Worm (Caenorhabditis elegans) whole organism, dauer: ENCODE measurements around the gene T07H3.7.
"Not testable (repeated sequence)": the region's sequence is repeated elsewhere in the genome, so short reads cannot be mapped to it uniquely, and the experiment has no call there.

Source experiments
- unc-62 ChIP-seq: sonication (generic microtip); optimal IDR thresholded peaks from 2 replicates; lab custom pipeline; 2017; ENCODE audit warnings: missing biosample characterization, missing genetic modification reagents, missing genetic modification characterization

T07H3.7 gene

ce11 chrII:1556217-1556616, 33.5 kb downstream of the T07H3.7 start, which contains the start of the genes fbxb-54 and fbxb-50:
TSS of gene fbxb-54 (minus strand) at chrII:1556317.
TSS of gene fbxb-50 (plus strand) at chrII:1556443.
- not testable (repeated sequence) for TF ChIP-seq unc-62 (GFP tag; lab: Kevin White, UChicago)

- TF ChIP-seq unc-62 (GFP tag; lab: Kevin White, UChicago) = no peak
These were observed 39.2 kb downstream of the T07H3.7 start, which contains the start of the genes fbxb-52 and fbxb-51 for ce11 chrII:1550501-1550900. TSS of gene fbxb-52 (minus strand) at chrII:1550601. TSS of gene fbxb-51 (plus strand) at chrII:1550712.

ce11 chrII:1545625-1546024, 44.1 kb downstream of the T07H3.7 start, which contains the start of gene K05F6.12:
TSS of gene K05F6.12 (plus strand) at chrII:1545925.
- no peak for TF ChIP-seq unc-62 (GFP tag; lab: Kevin White, UChicago)

ce11 chrII:1543182-1543581, 46.6 kb downstream of the T07H3.7 start, which contains the start of gene K05F6.4:
TSS of gene K05F6.4 (plus strand) at chrII:1543482.
- TF ChIP-seq unc-62 (GFP tag; lab: Kevin White, UChicago) = not testable (repeated sequence)

- TF ChIP-seq unc-62 (GFP tag; lab: Kevin White, UChicago) = not testable (repeated sequence)
These were observed 49.1 kb downstream of the T07H3.7 start, which contains the start of gene poml-4 for ce11 chrII:1540628-1541027. TSS of gene poml-4 (plus strand) at chrII:1540928.

DNA sequence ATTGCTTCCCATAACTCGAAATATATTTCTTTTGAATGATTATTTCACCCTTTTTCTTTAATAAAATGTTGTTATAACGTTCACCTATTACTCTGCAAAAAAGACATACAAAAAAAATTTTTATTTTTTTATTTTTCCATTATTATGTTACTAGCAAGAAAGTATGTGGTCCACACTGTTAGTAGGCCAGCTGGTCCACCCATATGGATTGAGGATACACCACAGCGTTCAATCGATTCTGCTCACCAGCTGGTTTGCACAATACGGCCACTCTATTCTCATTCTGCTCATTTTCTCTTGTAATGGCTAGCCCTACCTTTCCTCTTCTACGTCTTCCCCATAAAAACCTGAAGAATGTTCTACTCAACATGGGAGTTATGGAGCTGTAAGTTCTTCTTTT, 51.2 kb downstream of the T07H3.7 start, which contains the start of gene fbxb-44:
Gene fbxb-44 (plus strand): TSS at position 301 of the 400 bp plus-strand sequence.
- TF ChIP-seq unc-62 (GFP tag; lab: Kevin White, UChicago) = no peak
